Worm (Caenorhabditis elegans) whole organism, young adult: ENCODE measurements around the gene rbm-25.
A peak's percentile ranks its signal among the peaks of the same experiment; 100 is the strongest.

ENCODE experiments used
- B0261.1 ChIP-seq: sonication (generic microtip); optimal IDR thresholded peaks from 2 replicates; lab custom pipeline; 2016; ENCODE audit warnings: mild to moderate bottlenecking, missing genetic modification characterization, moderate library complexity, missing compliant biosample characterization
- B0336.3 ChIP-seq: fragments of 200-800 bp; sonication (Bioruptor generic); IDR thresholded peaks from 2 replicates; pipeline ENCODE4 v1.3.6; 2022; ENCODE audit warnings: missing genetic modification characterization, missing compliant biosample characterization
- D2030.7 ChIP-seq: fragments of 200-800 bp; sonication (Bioruptor generic); IDR thresholded peaks from 2 replicates; pipeline ENCODE4 v1.3.6; 2022; ENCODE audit warnings: missing genetic modification reagents, missing genetic modification characterization, missing compliant biosample characterization
- F55B11.4 ChIP-seq: sonication (generic microtip); optimal IDR thresholded peaks from 2 replicates; lab custom pipeline; 2016; ENCODE audit warnings: missing compliant biosample characterization, missing genetic modification characterization, borderline replicate concordance; ENCODE audit not compliant: insufficient read depth
- K11D2.4 ChIP-seq: fragments of 200-800 bp; sonication (Bioruptor generic); IDR thresholded peaks from 2 replicates; pipeline ENCODE4 v1.3.6; 2022; ENCODE audit warnings: missing genetic modification reagents, missing genetic modification characterization, missing compliant biosample characterization
- T26A5.8 ChIP-seq: sonication (generic microtip); optimal IDR thresholded peaks from 2 replicates; lab custom pipeline; 2016; ENCODE audit warnings: missing genetic modification characterization, missing compliant biosample characterization
- Y53F4B.3 ChIP-seq: fragments of 200-800 bp; sonication (Bioruptor generic); IDR thresholded peaks from 2 replicates; pipeline ENCODE4 v1.3.6; 2022; ENCODE audit warnings: missing genetic modification reagents, missing genetic modification characterization, missing compliant biosample characterization
- Y53G8AR.9 ChIP-seq: fragments of 200-800 bp; sonication (Bioruptor generic); conservative IDR thresholded peaks from 2 replicates; pipeline ENCODE4 v1.3.6; 2022; ENCODE audit warnings: missing genetic modification reagents, missing genetic modification characterization, missing compliant biosample characterization
- Y67H2A.10 ChIP-seq: fragments of 200-800 bp; sonication (Bioruptor generic); conservative IDR thresholded peaks from 2 replicates; pipeline ENCODE4 v1.3.6; 2022; ENCODE audit warnings: missing genetic modification reagents, missing genetic modification characterization, missing compliant biosample characterization
- Y79H2A.3 ChIP-seq: fragments of 200-800 bp; sonication (Bioruptor generic); conservative IDR thresholded peaks from 2 replicates; pipeline ENCODE4 v1.3.6; 2022; ENCODE audit warnings: missing genetic modification reagents, missing genetic modification characterization, missing compliant biosample characterization
- akir-1 ChIP-seq: fragments of 200-800 bp; sonication (Bioruptor generic); optimal IDR thresholded peaks from 2 replicates; lab custom pipeline; 2018; ENCODE audit warnings: mild to moderate bottlenecking, missing genetic modification characterization, moderate library complexity, missing compliant biosample characterization
- aptf-3 ChIP-seq: fragments of 200-800 bp; sonication (Bioruptor generic); IDR thresholded peaks from 2 replicates; pipeline ENCODE4 v1.3.6; 2022; ENCODE audit warnings: missing genetic modification characterization, missing compliant biosample characterization
- athp-1 ChIP-seq: sonication (generic microtip); optimal IDR thresholded peaks from 2 replicates; lab custom pipeline; 2017; ENCODE audit warnings: mild to moderate bottlenecking, missing genetic modification characterization, missing compliant biosample characterization
- attf-3 ChIP-seq: fragments of 200-800 bp; sonication (Bioruptor generic); conservative IDR thresholded peaks from 2 replicates; pipeline ENCODE4 v1.3.6; 2022; ENCODE audit warnings: missing genetic modification reagents, missing genetic modification characterization, missing compliant biosample characterization
- cebp-1 ChIP-seq, 2 experiments: fragments of 200-800 bp in 1 of 2; sonication (Bioruptor generic) in 1 of 2; sonication (generic microtip) in 1 of 2; IDR thresholded peaks in 1 of 2; optimal IDR thresholded peaks in 1 of 2; 2 replicates each; pipeline versions ENCODE4 v1.3.6 to Lab custom; 2017 to 2022; ENCODE audit warnings: missing compliant biosample characterization in 2 of 2, missing genetic modification characterization in 2 of 2, mild to moderate bottlenecking in 1 of 2, missing genetic modification reagents in 1 of 2, moderate library complexity in 1 of 2
- ceh-100 ChIP-seq: fragments of 200-800 bp; sonication (Bioruptor generic); IDR thresholded peaks from 2 replicates; pipeline ENCODE4 v1.3.6; 2022; ENCODE audit warnings: missing genetic modification reagents, missing genetic modification characterization, missing compliant biosample characterization
- ceh-79 ChIP-seq: sonication (generic microtip); optimal IDR thresholded peaks from 2 replicates; lab custom pipeline; 2017; ENCODE audit warnings: mild to moderate bottlenecking, missing genetic modification characterization, missing compliant biosample characterization
- efl-1 ChIP-seq: fragments of 150-350 bp; optimal IDR thresholded peaks from 2 replicates; lab custom pipeline; 2014; ENCODE audit warnings: missing biosample characterization, missing genetic modification reagents, missing genetic modification characterization
- egl-18 ChIP-seq: fragments of 200-800 bp; sonication (Bioruptor generic); IDR thresholded peaks from 2 replicates; pipeline ENCODE4 v1.3.6; 2022; ENCODE audit warnings: missing genetic modification reagents, missing genetic modification characterization, missing compliant biosample characterization
- egl-44 ChIP-seq: fragments of 200-800 bp; sonication (Bioruptor generic); IDR thresholded peaks from 2 replicates; pipeline ENCODE4 v1.3.6; 2022; ENCODE audit warnings: missing genetic modification reagents, missing genetic modification characterization, missing compliant biosample characterization
- ekl-4 ChIP-seq: fragments of 200-800 bp; sonication (Bioruptor generic); IDR thresholded peaks from 2 replicates; pipeline ENCODE4 v1.3.6; 2022; ENCODE audit warnings: missing genetic modification reagents, missing genetic modification characterization, missing compliant biosample characterization
- fkh-3 ChIP-seq: sonication (generic microtip); optimal IDR thresholded peaks from 2 replicates; lab custom pipeline; 2016; ENCODE audit warnings: mild to moderate bottlenecking, missing genetic modification characterization, missing compliant biosample characterization
- gei-17 ChIP-seq: fragments of 200-800 bp; sonication (Bioruptor generic); optimal IDR thresholded peaks from 2 replicates; lab custom pipeline; 2018; ENCODE audit warnings: mild to moderate bottlenecking, missing genetic modification characterization, missing compliant biosample characterization
- him-1 ChIP-seq: sonication (generic microtip); optimal IDR thresholded peaks from 2 replicates; lab custom pipeline; 2016; ENCODE audit warnings: missing genotype, missing genetic modification reagents, missing genetic modification characterization, missing compliant biosample characterization
- hmg-1.2 ChIP-seq: fragments of 200-800 bp; sonication (Bioruptor generic); IDR thresholded peaks from 2 replicates; pipeline ENCODE4 v1.3.6; 2022; ENCODE audit warnings: missing genetic modification reagents, missing genetic modification characterization, missing compliant biosample characterization
- hmg-20 ChIP-seq: fragments of 200-800 bp; sonication (Bioruptor generic); IDR thresholded peaks from 2 replicates; pipeline ENCODE4 v1.3.6; 2022; ENCODE audit warnings: missing genetic modification reagents, missing genetic modification characterization, missing compliant biosample characterization
- lag-1 ChIP-seq: fragments of 200-800 bp; sonication (Bioruptor generic); IDR thresholded peaks from 2 replicates; pipeline ENCODE4 v1.3.6; 2022; ENCODE audit warnings: missing genetic modification reagents, missing genetic modification characterization, missing compliant biosample characterization
- lin-40 ChIP-seq: sonication (generic microtip); optimal IDR thresholded peaks from 2 replicates; lab custom pipeline; 2016; ENCODE audit warnings: missing genetic modification characterization, mild to moderate bottlenecking, missing compliant biosample characterization, missing genotype, missing genetic modification reagents
- madf-3 ChIP-seq: fragments of 200-800 bp; sonication (Bioruptor generic); IDR thresholded peaks from 2 replicates; pipeline ENCODE4 v1.3.6; 2022; ENCODE audit warnings: missing genetic modification reagents, missing genetic modification characterization, missing compliant biosample characterization
- madf-8 ChIP-seq: fragments of 200-800 bp; sonication (Bioruptor generic); conservative IDR thresholded peaks from 2 replicates; pipeline ENCODE4 v1.3.6; 2022; ENCODE audit warnings: missing genetic modification reagents, missing genetic modification characterization, missing compliant biosample characterization
- mcd-1 ChIP-seq: fragments of 200-800 bp; sonication (Bioruptor generic); IDR thresholded peaks from 2 replicates; pipeline ENCODE4 v1.3.6; 2022; ENCODE audit warnings: missing genetic modification reagents, missing genetic modification characterization, missing compliant biosample characterization
- mel-28 ChIP-seq: sonication (generic microtip); optimal IDR thresholded peaks from 2 replicates; lab custom pipeline; 2016; ENCODE audit warnings: borderline replicate concordance, mild to moderate bottlenecking, missing genetic modification characterization, missing compliant biosample characterization
- mes-4 ChIP-seq: sonication (generic microtip); optimal IDR thresholded peaks from 2 replicates; lab custom pipeline; 2016; ENCODE audit warnings: missing genotype, missing genetic modification characterization, missing compliant biosample characterization
- nhr-27 ChIP-seq: fragments of 200-800 bp; sonication (Bioruptor generic); optimal IDR thresholded peaks from 2 replicates; lab custom pipeline; 2018; ENCODE audit warnings: mild to moderate bottlenecking, missing genetic modification characterization, moderate library complexity, missing compliant biosample characterization
- rec-8 ChIP-seq, 2 experiments: sonication (generic microtip); optimal IDR thresholded peaks; 2 replicates each; lab custom pipeline; 2016; ENCODE audit warnings: mild to moderate bottlenecking in 2 of 2, missing genetic modification characterization in 2 of 2, missing genetic modification reagents in 2 of 2, missing genotype in 2 of 2, missing biosample characterization in 1 of 2, missing compliant biosample characterization in 1 of 2, moderate library complexity in 1 of 2
- rpc-1 ChIP-seq, 2 experiments: fragments of 150-350 bp in 1 of 2; sonication (generic microtip) in 1 of 2; optimal IDR thresholded peaks; 2 replicates each; lab custom pipeline; 2014 to 2018; ENCODE audit warnings: missing biosample characterization in 1 of 2, missing genetic modification characterization in 1 of 2, missing genetic modification reagents in 1 of 2, missing genotype in 1 of 2
- sdz-38 ChIP-seq: sonication (generic microtip); optimal IDR thresholded peaks from 2 replicates; lab custom pipeline; 2016; ENCODE audit warnings: missing genotype, missing genetic modification characterization, missing compliant biosample characterization
- sea-2 ChIP-seq: fragments of 200-800 bp; sonication (Bioruptor generic); IDR thresholded peaks from 2 replicates; pipeline ENCODE4 v1.3.6; 2022; ENCODE audit warnings: missing genetic modification characterization, missing compliant biosample characterization
- snpc-3.4 ChIP-seq: sonication (generic microtip); optimal IDR thresholded peaks from 2 replicates; lab custom pipeline; 2017; ENCODE audit warnings: missing genetic modification characterization, mild to moderate bottlenecking, missing compliant biosample characterization, antibody characterized with exemption, moderate library complexity, missing genotype, missing genetic modification reagents
- tbp1 ChIP-seq: fragments of 200-800 bp; sonication (Bioruptor generic); optimal IDR thresholded peaks from 2 replicates; lab custom pipeline; 2018; ENCODE audit warnings: mild to moderate bottlenecking, missing genetic modification characterization, missing compliant biosample characterization
- xnd-1 ChIP-seq: sonication (generic microtip); optimal IDR thresholded peaks from 2 replicates; lab custom pipeline; 2016; ENCODE audit warnings: missing genotype, missing genetic modification reagents, missing genetic modification characterization, missing compliant biosample characterization
- zfh-2 ChIP-seq: fragments of 200-800 bp; sonication (Bioruptor generic); conservative IDR thresholded peaks from 2 replicates; pipeline ENCODE4 v1.3.6; 2022; ENCODE audit warnings: missing genetic modification reagents, missing genetic modification characterization, missing compliant biosample characterization
- ztf-3 ChIP-seq: fragments of 200-800 bp; sonication (Bioruptor generic); optimal IDR thresholded peaks from 2 replicates; lab custom pipeline; 2018; ENCODE audit warnings: mild to moderate bottlenecking, missing genetic modification characterization, missing compliant biosample characterization

rbm-25 gene

DNA sequence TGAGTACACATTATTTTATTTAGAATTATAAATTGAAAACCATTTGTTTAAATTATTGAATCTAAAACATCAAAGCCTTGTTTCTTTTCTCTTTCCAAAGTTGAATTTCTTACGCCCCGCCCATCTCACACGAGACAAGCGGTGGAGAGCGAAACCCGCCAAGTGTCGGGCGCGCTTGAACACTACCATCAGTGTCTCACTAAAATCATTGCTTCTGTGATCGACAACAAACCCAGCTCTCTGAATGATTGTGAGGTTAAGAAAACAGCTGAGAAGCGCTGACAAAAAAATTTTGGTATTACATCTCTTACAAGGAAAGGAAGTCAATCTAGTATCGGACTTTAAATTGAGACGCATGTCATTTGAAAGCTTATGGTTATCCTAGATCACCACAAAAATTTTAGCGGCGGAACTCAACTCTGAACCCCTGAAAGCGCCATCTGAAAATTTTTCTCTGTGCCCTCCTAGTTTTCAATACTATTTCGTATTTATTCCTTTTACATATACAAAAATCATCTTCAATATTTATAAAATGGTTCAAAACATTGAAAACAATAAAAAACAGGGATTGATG, 6.9 kb upstream of the rbm-25 start (continued):
- TF ChIP-seq ekl-4 (GFP tag; lab: Robert Waterston, UW), result peak; percentile 93
- TF ChIP-seq rpc-1 (optimal IDR thresholded peaks at IDR 0.05; lab: Kevin White, UChicago), result no peak
- TF ChIP-seq rpc-1 (tag; optimal IDR thresholded peaks at IDR 0.05; lab: Kevin White, UChicago), result peak; percentile 40
- TF ChIP-seq efl-1 (GFP tag; lab: Kevin White, UChicago), result no peak
- TF ChIP-seq T26A5.8, result no peak
- peak; percentile 17; the same call in 1 of the 2 replicates for TF ChIP-seq madf-8 (GFP tag; lab: Robert Waterston, UW)
- peak; percentile 81 for TF ChIP-seq mcd-1 (GFP tag; lab: Robert Waterston, UW)
- TF ChIP-seq him-1, result peak; percentile 96
- peak; percentile 97 for TF ChIP-seq hmg-1.2 (GFP tag; lab: Robert Waterston, UW)
- peak; percentile 82 for TF ChIP-seq tbp1 (GFP tag; lab: Kevin White, UChicago)

DNA sequence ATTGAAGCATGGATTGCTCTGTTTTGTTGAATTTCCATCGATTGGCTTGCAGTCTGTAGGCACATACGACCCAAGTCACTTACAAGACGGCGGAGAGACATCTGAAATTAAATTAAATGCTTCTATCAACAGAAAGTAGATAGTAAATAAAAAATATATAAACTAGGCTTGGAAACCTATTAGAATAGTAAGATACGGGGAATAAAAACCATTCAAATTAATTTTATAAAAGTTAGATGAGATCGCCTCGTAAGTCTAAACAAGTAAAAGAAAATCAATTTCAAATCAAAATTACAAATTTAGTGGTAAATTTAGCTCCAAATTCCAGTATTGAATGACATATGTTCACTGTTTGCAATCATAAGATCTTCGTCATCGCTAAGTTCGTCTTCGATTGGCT, 3.5 kb upstream of the rbm-25 start, which contains the start of gene mrps-11:
mrps-11 (minus strand) TSS at position 101 of the 400 bp plus-strand sequence.
- no peak for TF ChIP-seq mel-28 (tag; lab: Kevin White, UChicago)
- TF ChIP-seq D2030.7 (GFP tag; lab: Robert Waterston, UW), result no peak
- TF ChIP-seq aptf-3 (GFP tag; lab: Robert Waterston, UW), result no peak
- no peak for TF ChIP-seq K11D2.4 (GFP tag; lab: Robert Waterston, UW)
- TF ChIP-seq, all 124 proteins: peak for 0

DNA sequence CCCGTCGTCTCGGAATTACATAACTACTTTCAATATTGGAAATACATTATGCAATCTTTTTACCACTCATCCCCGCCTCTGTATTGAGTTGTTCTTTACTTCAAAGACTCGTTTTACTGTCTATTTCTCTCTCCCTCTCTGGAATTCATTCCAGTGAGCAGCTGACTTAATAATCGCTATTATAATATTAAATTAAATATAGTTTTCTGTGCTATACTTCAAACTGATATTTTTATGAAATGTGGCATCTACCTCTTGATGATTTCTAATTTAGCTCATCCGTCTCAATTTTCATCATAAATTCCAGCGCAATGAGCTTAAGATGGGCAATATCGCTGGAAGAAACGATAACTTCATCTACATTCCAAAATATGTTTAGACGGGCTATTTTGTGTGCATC, 5.5 kb downstream of the rbm-25 start, which contains the start of gene T28H10.1:
T28H10.1 (plus strand) TSS at position 301 of the 400 bp plus-strand sequence.
- TF ChIP-seq sdz-38 (tag; lab: Kevin White, UChicago) (no peak), Y67H2A.10 (GFP tag; lab: Robert Waterston, UW) (no peak), lag-1 (GFP tag; lab: Robert Waterston, UW) (no peak), Y79H2A.3 (no peak), B0336.3 (GFP tag; lab: Robert Waterston, UW) (no peak), athp-1 (tag; lab: Kevin White, UChicago) (no peak), madf-3 (GFP tag; lab: Robert Waterston, UW) (no peak), rec-8 (tag; optimal IDR thresholded peaks at IDR 0.05; lab: Kevin White, UChicago) (no peak), lin-40 (tag; lab: Kevin White, UChicago) (no peak), gei-17 (GFP tag; lab: Kevin White, UChicago) (no peak), fkh-3 (tag; lab: Kevin White, UChicago) (no peak), xnd-1 (tag; lab: Kevin White, UChicago) (no peak), akir-1 (no peak), efl-1 (GFP tag; lab: Kevin White, UChicago) (no peak), F55B11.4 (tag; lab: Kevin White, UChicago) (no peak), attf-3 (no peak)

DNA sequence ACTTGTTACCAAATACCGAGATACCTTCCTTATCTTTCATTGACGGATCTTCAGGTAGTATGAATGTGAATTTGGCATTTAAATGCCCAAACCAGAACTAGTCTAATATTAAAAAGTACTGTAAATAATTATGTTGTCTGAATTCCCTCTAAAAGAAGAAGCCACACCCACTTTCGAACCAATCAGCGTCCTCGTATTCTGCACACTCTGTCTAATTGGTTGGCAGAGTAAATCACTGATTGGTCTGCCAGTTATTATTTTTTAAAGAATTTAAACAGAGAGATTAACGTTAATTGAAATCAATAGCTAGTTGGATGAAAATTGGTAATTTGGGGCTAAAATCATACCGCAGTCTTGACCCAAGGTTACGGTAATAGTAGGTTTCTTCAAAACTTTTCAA, 7.7 kb downstream of the rbm-25 start:
- TF ChIP-seq mes-4 (no peak), egl-44 (GFP tag; lab: Robert Waterston, UW) (no peak), nhr-27 (tag; lab: Kevin White, UChicago) (no peak), egl-18 (GFP tag; lab: Robert Waterston, UW) (no peak), snpc-3.4 (tag; lab: Kevin White, UChicago) (no peak), ceh-100 (no peak), B0261.1 (tag; lab: Kevin White, UChicago) (no peak), cebp-1 (GFP tag; IDR thresholded peaks at IDR 0.05; lab: Robert Waterston, UW) (no peak), cebp-1 (tag; optimal IDR thresholded peaks at IDR 0.05; lab: Kevin White, UChicago) (no peak), xnd-1 (tag; lab: Kevin White, UChicago) (no peak), hmg-20 (GFP tag; lab: Robert Waterston, UW) (no peak), rec-8 (tag; optimal IDR thresholded peaks at IDR 0.05; lab: Kevin White, UChicago) (no peak), Y53G8AR.9 (no peak), ceh-79 (tag; lab: Kevin White, UChicago) (no peak), Y53F4B.3 (no peak), sea-2 (no peak), zfh-2 (GFP tag; lab: Robert Waterston, UW) (no peak), ztf-3 (GFP tag; lab: Kevin White, UChicago) (no peak), lag-1 (GFP tag; lab: Robert Waterston, UW) (no peak)
- TF ChIP-seq, all 124 proteins: peak for 0
